Fruit fly (Drosophila melanogaster) whole organism, embryonic: ENCODE data around the gene Myo31DF.

Source experiments
- ATbp ChIP-seq: fragments of 200-800 bp; sonication (Bioruptor generic); optimal IDR thresholded peaks from 2 replicates; lab custom pipeline; 2017; ENCODE audit warnings: missing biosample characterization, mild to moderate bottlenecking, missing genetic modification characterization, missing genetic modification reagents
- CG10209 ChIP-seq: fragments of 200-800 bp; sonication (Bioruptor generic); optimal IDR thresholded peaks from 3 replicates; lab custom pipeline; 2017; ENCODE audit warnings: missing biosample characterization, mild to moderate bottlenecking, missing genetic modification characterization, missing genetic modification reagents
- CG12236 ChIP-seq: fragments of 200-800 bp; sonication (Bioruptor generic); optimal IDR thresholded peaks from 2 replicates; lab custom pipeline; 2016; ENCODE audit warnings: missing biosample characterization, missing genetic modification characterization
- CG12299 ChIP-seq: fragments of 200-800 bp; sonication (Bioruptor generic); optimal IDR thresholded peaks from 2 replicates; lab custom pipeline; 2018; ENCODE audit warnings: missing biosample characterization, mild to moderate bottlenecking, missing genetic modification characterization
- CG17359 ChIP-seq: fragments of 200-800 bp; sonication (Bioruptor generic); optimal IDR thresholded peaks from 3 replicates; lab custom pipeline; 2018; ENCODE audit warnings: missing biosample characterization, mild to moderate bottlenecking, missing genetic modification characterization, moderate library complexity
- CG18476 ChIP-seq: fragments of 200-800 bp; sonication (Bioruptor generic); optimal IDR thresholded peaks from 2 replicates; lab custom pipeline; 2016; ENCODE audit warnings: missing biosample characterization, mild to moderate bottlenecking, missing genetic modification characterization
- CG31441 ChIP-seq: fragments of 200-800 bp; sonication (Bioruptor generic); IDR thresholded peaks from 2 replicates; pipeline ENCODE4 v1.3.6; 2022; ENCODE audit warnings: missing biosample characterization, missing genetic modification characterization
- CG3163 ChIP-seq: fragments of 200-800 bp; sonication (Bioruptor generic); optimal IDR thresholded peaks from 3 replicates; lab custom pipeline; 2016; ENCODE audit warnings: missing biosample characterization, missing genetic modification characterization
- CG32767 ChIP-seq: fragments of 200-800 bp; sonication (Bioruptor generic); IDR thresholded peaks from 2 replicates; pipeline ENCODE4 v1.3.6; 2022; ENCODE audit warnings: missing biosample characterization, missing genetic modification characterization
- CG4424 ChIP-seq: fragments of 200-800 bp; sonication (Bioruptor generic); optimal IDR thresholded peaks from 3 replicates; lab custom pipeline; 2016; ENCODE audit warnings: missing biosample characterization, missing genetic modification characterization
- CG9932 ChIP-seq: fragments of 200-800 bp; sonication (Bioruptor generic); IDR thresholded peaks from 2 replicates; pipeline ENCODE4 v1.3.6; 2022; ENCODE audit warnings: missing biosample characterization, missing genetic modification characterization
- Dref ChIP-seq: fragments of 200-800 bp; sonication (Bioruptor generic); IDR thresholded peaks from 2 replicates; pipeline ENCODE4 v1.3.6; 2022; ENCODE audit warnings: missing biosample characterization, missing genetic modification characterization
- Fer3 ChIP-seq: fragments of 200-800 bp; sonication (Bioruptor generic); optimal IDR thresholded peaks from 2 replicates; lab custom pipeline; 2018; ENCODE audit warnings: missing biosample characterization, mild to moderate bottlenecking, missing genetic modification characterization, moderate library complexity
- HLH3B ChIP-seq: fragments of 200-800 bp; sonication (Bioruptor generic); IDR thresholded peaks from 2 replicates; pipeline ENCODE4 v1.3.6; 2022; ENCODE audit warnings: missing biosample characterization, missing genetic modification characterization
- Hmx ChIP-seq: fragments of 200-800 bp; sonication (Bioruptor generic); optimal IDR thresholded peaks from 2 replicates; lab custom pipeline; 2016; ENCODE audit warnings: missing biosample characterization, missing genetic modification characterization
- Lpt ChIP-seq: fragments of >200 bp; optimal IDR thresholded peaks from 2 replicates; lab custom pipeline; 2018; ENCODE audit warnings: missing biosample characterization, missing genetic modification characterization
- Max ChIP-seq: fragments of 200-800 bp; sonication (Bioruptor generic); optimal IDR thresholded peaks from 2 replicates; lab custom pipeline; 2016; ENCODE audit warnings: missing biosample characterization, mild to moderate bottlenecking, missing genetic modification characterization
- NFAT ChIP-seq: fragments of 200-800 bp; sonication (Bioruptor generic); IDR thresholded peaks from 2 replicates; pipeline ENCODE4 v1.3.6; 2022; ENCODE audit warnings: missing biosample characterization, missing genetic modification characterization
- NfI ChIP-seq: fragments of 200-800 bp; sonication (Bioruptor generic); optimal IDR thresholded peaks from 3 replicates; lab custom pipeline; 2018; ENCODE audit warnings: missing biosample characterization, mild to moderate bottlenecking, missing genetic modification characterization, moderate library complexity
- Opbp ChIP-seq: fragments of 200-800 bp; sonication (Bioruptor generic); IDR thresholded peaks from 3 replicates; pipeline ENCODE4 v1.3.6; 2022; ENCODE audit warnings: missing biosample characterization, missing genetic modification characterization; ENCODE audit not compliant: partially characterized antibody
- TFAM ChIP-seq: fragments of 200-800 bp; sonication (Bioruptor generic); optimal IDR thresholded peaks from 2 replicates; lab custom pipeline; 2017; ENCODE audit warnings: missing biosample characterization, missing genetic modification characterization, inconsistent platforms
- Taf1 ChIP-seq: fragments of 200-800 bp; sonication (Bioruptor generic); IDR thresholded peaks from 2 replicates; pipeline ENCODE4 v1.3.6; 2022; ENCODE audit warnings: missing biosample characterization, missing genetic modification characterization
- cad ChIP-seq: fragments of >200 bp; optimal IDR thresholded peaks from 2 replicates; lab custom pipeline; 2017; ENCODE audit warnings: missing biosample characterization, missing genetic modification characterization
- caup ChIP-seq: fragments of 200-800 bp; sonication (Bioruptor generic); optimal IDR thresholded peaks from 3 replicates; lab custom pipeline; 2017; ENCODE audit warnings: missing biosample characterization, mild to moderate bottlenecking, missing genetic modification characterization, moderate library complexity; ENCODE audit not compliant: severe bottlenecking
- crp ChIP-seq, 2 experiments: fragments of 200-800 bp; sonication (Bioruptor generic); optimal IDR thresholded peaks; 2 replicates in 1 of 2; 3 replicates in 1 of 2; lab custom pipeline; 2017; ENCODE audit warnings: missing biosample characterization in 2 of 2, missing genetic modification characterization in 2 of 2, mild to moderate bottlenecking in 1 of 2, moderate library complexity in 1 of 2
- danr ChIP-seq: fragments of 200-800 bp; sonication (Bioruptor generic); IDR thresholded peaks from 2 replicates; pipeline ENCODE4 v1.3.6; 2022; ENCODE audit warnings: missing biosample characterization, missing genetic modification characterization
- ewg ChIP-seq: fragments of 200-800 bp; sonication (Bioruptor generic); optimal IDR thresholded peaks from 3 replicates; lab custom pipeline; 2017; ENCODE audit warnings: mild to moderate bottlenecking, missing biosample characterization, missing genetic modification reagents, missing genetic modification characterization
- gem ChIP-seq: fragments of 200-800 bp; sonication (Bioruptor generic); optimal IDR thresholded peaks from 2 replicates; lab custom pipeline; 2019; ENCODE audit warnings: missing biosample characterization, mild to moderate bottlenecking, missing genetic modification characterization, moderate library complexity
- gfzf ChIP-seq: fragments of 200-800 bp; sonication (Bioruptor generic); optimal IDR thresholded peaks from 2 replicates; lab custom pipeline; 2016; ENCODE audit warnings: missing biosample characterization, mild to moderate bottlenecking, missing genetic modification characterization, moderate library complexity
- hbn ChIP-seq: fragments of 200-800 bp; sonication (Bioruptor generic); IDR thresholded peaks from 2 replicates; pipeline ENCODE4 v1.3.6; 2022; ENCODE audit warnings: missing biosample characterization, missing genetic modification characterization; ENCODE audit not compliant: partially characterized antibody
- insv ChIP-seq, 2 experiments: fragments of 200-800 bp; sonication (Bioruptor generic); optimal IDR thresholded peaks; 3 replicates each; lab custom pipeline; 2016 to 2018; ENCODE audit warnings: missing biosample characterization in 2 of 2, missing genetic modification characterization in 2 of 2
- inv ChIP-seq: fragments of 200-800 bp; sonication (Bioruptor generic); IDR thresholded peaks from 2 replicates; pipeline ENCODE4 v1.3.6; 2022; ENCODE audit warnings: missing biosample characterization, missing genetic modification characterization; ENCODE audit not compliant: partially characterized antibody
- ken ChIP-seq: fragments of 200-800 bp; sonication (Bioruptor generic); IDR thresholded peaks from 3 replicates; pipeline ENCODE4 v1.3.6; 2022; ENCODE audit warnings: missing biosample characterization, missing genetic modification characterization
- klu ChIP-seq: fragments of 200-800 bp; sonication (Bioruptor generic); IDR thresholded peaks from 2 replicates; pipeline ENCODE4 v1.3.6; 2022; ENCODE audit warnings: missing biosample characterization, missing genetic modification characterization
- lbe ChIP-seq: fragments of 200-800 bp; sonication (Bioruptor generic); optimal IDR thresholded peaks from 2 replicates; lab custom pipeline; 2016; ENCODE audit warnings: missing biosample characterization, mild to moderate bottlenecking, missing genetic modification characterization
- lilli ChIP-seq: fragments of 200-800 bp; sonication (Bioruptor generic); optimal IDR thresholded peaks from 3 replicates; lab custom pipeline; 2016; ENCODE audit warnings: missing biosample characterization, missing genetic modification characterization
- mld ChIP-seq: fragments of 200-800 bp; sonication (Bioruptor generic); IDR thresholded peaks from 3 replicates; pipeline ENCODE4 v1.3.6; 2022; ENCODE audit warnings: missing biosample characterization, missing genetic modification characterization; ENCODE audit not compliant: partially characterized antibody
- nerfin-2 ChIP-seq: fragments of 200-800 bp; sonication (Bioruptor generic); IDR thresholded peaks from 2 replicates; pipeline ENCODE4 v1.3.6; 2022; ENCODE audit warnings: missing biosample characterization, missing genetic modification characterization; ENCODE audit not compliant: partially characterized antibody
- oc ChIP-seq: fragments of 200-800 bp; sonication (Bioruptor generic); optimal IDR thresholded peaks from 2 replicates; lab custom pipeline; 2018; ENCODE audit warnings: missing biosample characterization, mild to moderate bottlenecking, missing genetic modification characterization, moderate library complexity
- pum ChIP-seq: fragments of 200-800 bp; sonication (Bioruptor generic); optimal IDR thresholded peaks from 2 replicates; lab custom pipeline; 2016; ENCODE audit warnings: missing biosample characterization, missing genetic modification characterization
- pzg ChIP-seq: fragments of 200-800 bp; sonication (Bioruptor generic); optimal IDR thresholded peaks from 3 replicates; lab custom pipeline; 2018; ENCODE audit warnings: missing biosample characterization, mild to moderate bottlenecking, missing genetic modification characterization, moderate library complexity
- repo ChIP-seq: fragments of 200-800 bp; sonication (Bioruptor generic); optimal IDR thresholded peaks from 2 replicates; lab custom pipeline; 2016; ENCODE audit warnings: missing biosample characterization, missing genetic modification characterization
- scrt ChIP-seq: fragments of 200-800 bp; sonication (Bioruptor generic); optimal IDR thresholded peaks from 2 replicates; lab custom pipeline; 2018; ENCODE audit warnings: missing biosample characterization, mild to moderate bottlenecking, missing genetic modification characterization, moderate library complexity
- sd ChIP-seq: fragments of 200-800 bp; sonication (Bioruptor generic); optimal IDR thresholded peaks from 3 replicates; lab custom pipeline; 2018; ENCODE audit warnings: missing biosample characterization, mild to moderate bottlenecking, missing genetic modification characterization, moderate library complexity
- slou ChIP-seq: fragments of 200-800 bp; sonication (Bioruptor generic); optimal IDR thresholded peaks from 3 replicates; lab custom pipeline; 2016; ENCODE audit warnings: missing biosample characterization, missing genetic modification characterization
- slp2 ChIP-seq: fragments of 200-800 bp; sonication (Bioruptor generic); optimal IDR thresholded peaks from 2 replicates; lab custom pipeline; 2016; ENCODE audit warnings: missing biosample characterization, missing genetic modification characterization
- trh ChIP-seq: fragments of 200-800 bp; sonication (Bioruptor generic); optimal IDR thresholded peaks from 2 replicates; lab custom pipeline; 2016; ENCODE audit warnings: missing biosample characterization, missing genetic modification characterization
- unc-4 ChIP-seq: fragments of 200-800 bp; sonication (Bioruptor generic); IDR thresholded peaks from 2 replicates; pipeline ENCODE4 v1.3.6; 2022; ENCODE audit warnings: missing biosample characterization, missing genetic modification characterization; ENCODE audit not compliant: partially characterized antibody
- zfh1 ChIP-seq: fragments of 200-800 bp; sonication (Bioruptor generic); IDR thresholded peaks from 3 replicates; pipeline ENCODE4 v1.3.6; 2022; ENCODE audit warnings: missing biosample characterization, missing genetic modification characterization

Myo31DF gene

dm6 chr2L:10488484-10489223, 17.9 kb downstream of the Myo31DF start, which contains the start of the genes Cog4 and CG6144 (continued):
- TF ChIP-seq crp (GFP tag; optimal IDR thresholded peaks at IDR 0.05; lab: Kevin White, UChicago) (peak; percentile 68 to 95), Opbp (GFP tag; lab: Robert Waterston, UW) (peak; percentile 68), ATbp (no peak), ewg (no peak), CG10209 (no peak), Lpt (GFP tag; lab: Kevin White, UChicago) (no peak), lbe (GFP tag; lab: Kevin White, UChicago) (no peak), oc (tag; lab: Kevin White, UChicago) (no peak), Hmx (GFP tag; lab: Kevin White, UChicago) (peak; percentile 41), Dref (peak; percentile 80), pzg (peak; percentile 61), caup (GFP tag; lab: Kevin White, UChicago) (no peak), CG3163 (no peak), lilli (GFP tag; lab: Kevin White, UChicago) (peak; percentile 60), Taf1 (GFP tag; lab: Robert Waterston, UW) (no peak), slp2 (GFP tag; lab: Kevin White, UChicago) (no peak), Max (GFP tag; lab: Kevin White, UChicago) (peak; percentile 27), HLH3B (no peak), scrt (no peak), gfzf (GFP tag; lab: Kevin White, UChicago) (peak; percentile 56), nerfin-2 (GFP tag; lab: Robert Waterston, UW) (peak; percentile 51; the same call in 1 of the 2 replicates), ken (no peak), insv (GFP tag; optimal IDR thresholded peaks at IDR 0.05; lab: Kevin White, UChicago) (peak in 1 of 2 experiments; percentile 86), NfI (GFP tag; lab: Kevin White, UChicago) (no peak), hbn (GFP tag; lab: Robert Waterston, UW) (peak; percentile 82), pum (GFP tag; lab: Kevin White, UChicago) (peak; percentile 56), slou (no peak), CG12299 (tag; lab: Kevin White, UChicago) (no peak), sd (peak; percentile 97), CG9932 (GFP tag; lab: Robert Waterston, UW) (peak; percentile 80), inv (GFP tag; lab: Robert Waterston, UW) (peak; percentile 68), repo (GFP tag; lab: Kevin White, UChicago) (no peak), CG4424 (GFP tag; lab: Kevin White, UChicago) (no peak), Fer3 (tag; lab: Kevin White, UChicago) (no peak), danr (GFP tag; lab: Robert Waterston, UW) (no peak), unc-4 (GFP tag; lab: Robert Waterston, UW) (peak; percentile 83), CG17359 (no peak), CG32767 (GFP tag; lab: Robert Waterston, UW) (no peak), CG31441 (no peak), TFAM (no peak), cad (GFP tag; lab: Kevin White, UChicago) (no peak), mld (GFP tag; lab: Robert Waterston, UW) (no peak), CG18476 (GFP tag; lab: Kevin White, UChicago) (peak; percentile 0), NFAT (GFP tag; lab: Robert Waterston, UW) (no peak), trh (GFP tag; lab: Kevin White, UChicago) (no peak), klu (GFP tag; lab: Robert Waterston, UW) (no peak), CG12236 (GFP tag; lab: Kevin White, UChicago) (no peak), gem (tag; lab: Kevin White, UChicago) (no peak), zfh1 (0 out of 3 replicates have a peak, but pooled peaks have one; percentile 43)
